Fruit fly (Drosophila melanogaster): Measurements from ENCODE around the gene vari.

Gene vari

DNA sequence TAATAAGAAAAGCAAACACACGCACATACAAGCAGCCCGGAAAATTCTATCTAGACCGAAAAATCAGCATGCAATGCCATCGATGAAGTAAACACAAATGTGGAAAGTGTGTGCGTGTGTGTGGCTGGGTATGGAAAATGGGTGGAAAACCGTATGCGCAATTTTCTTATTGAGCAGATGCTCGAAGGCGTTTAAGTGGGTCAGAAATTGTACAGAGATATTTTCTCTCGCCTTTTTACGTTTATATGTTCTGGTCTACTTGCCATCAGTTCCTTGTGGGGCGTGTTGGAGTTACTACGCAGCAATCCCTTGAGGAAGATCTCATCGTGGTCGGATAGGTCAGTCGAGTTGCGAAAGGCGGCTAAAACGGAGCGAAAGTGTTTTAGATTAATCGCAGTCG, 1.1 kb downstream of the vari start:
- no peak for TF ChIP-seq CG13204 (GFP tag; optimal IDR thresholded peaks at IDR 0.05)
- TF ChIP-seq rn (GFP tag; IDR thresholded peaks at IDR 0.05) = no peak
- no peak for TF ChIP-seq CG10348 (GFP tag; IDR thresholded peaks at IDR 0.05)
- TF ChIP-seq CG32121 (GFP tag; IDR thresholded peaks at IDR 0.05) = no peak
- TF ChIP-seq CG12605 (GFP tag; IDR thresholded peaks at IDR 0.05) = no peak
- no peak for TF ChIP-seq CG8301 (tag; optimal IDR thresholded peaks at IDR 0.05)
- no peak for TF ChIP-seq CG14655 (GFP tag; optimal IDR thresholded peaks at IDR 0.05)
- no peak for TF ChIP-seq Pif1B (GFP tag; optimal IDR thresholded peaks at IDR 0.05)
- TF ChIP-seq CG8159 (tag; optimal IDR thresholded peaks at IDR 0.05) = no peak
- no peak for TF ChIP-seq fd96Ca (GFP tag; IDR thresholded peaks at IDR 0.05)
- no peak for TF ChIP-seq CG9948 (tag; optimal IDR thresholded peaks at IDR 0.05)
- TF ChIP-seq CG34367 (tag; optimal IDR thresholded peaks at IDR 0.05) = no peak
- no peak for TF ChIP-seq CG17806 (tag; optimal IDR thresholded peaks at IDR 0.05)
- TF ChIP-seq CG4496 (GFP tag; IDR thresholded peaks at IDR 0.05) = no peak

DNA sequence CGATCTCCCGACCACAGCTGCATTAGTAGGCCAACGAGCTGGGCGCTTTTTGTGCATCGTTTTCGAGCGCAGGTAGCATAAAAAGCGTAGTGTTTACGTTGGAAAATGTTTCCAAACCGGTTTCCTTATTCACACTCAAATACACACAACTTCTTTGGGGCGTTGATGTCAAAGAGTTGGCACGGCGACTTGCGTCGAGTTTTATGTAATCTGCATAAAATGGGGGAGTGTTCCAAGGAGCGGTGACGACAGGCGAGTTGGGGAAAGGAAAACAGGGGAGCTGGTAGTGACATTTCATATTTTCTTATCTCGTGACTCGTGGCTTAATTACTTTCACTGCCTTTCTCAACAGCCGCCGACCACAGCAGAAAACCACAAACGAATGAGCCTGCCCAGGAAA, 2.2 kb downstream of the vari start:
- TF ChIP-seq CG4496 (GFP tag; IDR thresholded peaks at IDR 0.05) (peak; percentile 78), CG13204 (GFP tag; optimal IDR thresholded peaks at IDR 0.05) (no peak)

DNA sequence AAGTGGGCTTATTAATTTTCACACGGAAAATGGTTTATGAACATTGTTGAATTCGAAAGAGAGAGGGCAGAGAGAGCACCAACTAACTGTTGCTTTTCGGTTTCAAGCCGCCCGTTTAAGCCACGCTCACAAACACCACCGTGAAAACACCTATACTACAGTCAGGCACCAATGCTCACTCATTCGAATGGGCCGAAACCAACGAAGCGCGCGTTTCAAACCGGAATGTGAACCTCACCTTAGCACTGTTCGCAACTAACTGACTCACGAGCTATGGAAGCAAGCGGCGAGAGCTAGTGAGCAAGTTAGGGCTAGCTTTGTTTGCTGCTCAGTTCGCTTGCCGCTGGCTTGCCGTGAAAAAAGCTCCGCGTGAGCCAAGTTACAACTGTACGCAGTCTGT, 3.0 kb downstream of the vari start:
- no peak for TF ChIP-seq CG34367 (tag; optimal IDR thresholded peaks at IDR 0.05)
- TF ChIP-seq CG12605 (GFP tag; IDR thresholded peaks at IDR 0.05) = peak; percentile 35
- no peak for TF ChIP-seq gl (tag; optimal IDR thresholded peaks at IDR 0.05)
- no peak for TF ChIP-seq D1 (tag; optimal IDR thresholded peaks at IDR 0.05)
- no peak for TF ChIP-seq EcR (GFP tag; optimal IDR thresholded peaks at IDR 0.05)
- TF ChIP-seq Ets98B (GFP tag; IDR thresholded peaks at IDR 0.05) = peak; percentile 56; the same call in 1 of the 2 replicates
- TF ChIP-seq CG4496 (GFP tag; IDR thresholded peaks at IDR 0.05) = peak; percentile 56; the same call in 1 of the 3 replicates
- TF ChIP-seq CG15710 (tag; optimal IDR thresholded peaks at IDR 0.05) = no peak
- peak; percentile 36 for TF ChIP-seq Snoo (tag; optimal IDR thresholded peaks at IDR 0.05)
- TF ChIP-seq Pif1A (GFP tag; optimal IDR thresholded peaks at IDR 0.05) = peak; percentile 6

DNA sequence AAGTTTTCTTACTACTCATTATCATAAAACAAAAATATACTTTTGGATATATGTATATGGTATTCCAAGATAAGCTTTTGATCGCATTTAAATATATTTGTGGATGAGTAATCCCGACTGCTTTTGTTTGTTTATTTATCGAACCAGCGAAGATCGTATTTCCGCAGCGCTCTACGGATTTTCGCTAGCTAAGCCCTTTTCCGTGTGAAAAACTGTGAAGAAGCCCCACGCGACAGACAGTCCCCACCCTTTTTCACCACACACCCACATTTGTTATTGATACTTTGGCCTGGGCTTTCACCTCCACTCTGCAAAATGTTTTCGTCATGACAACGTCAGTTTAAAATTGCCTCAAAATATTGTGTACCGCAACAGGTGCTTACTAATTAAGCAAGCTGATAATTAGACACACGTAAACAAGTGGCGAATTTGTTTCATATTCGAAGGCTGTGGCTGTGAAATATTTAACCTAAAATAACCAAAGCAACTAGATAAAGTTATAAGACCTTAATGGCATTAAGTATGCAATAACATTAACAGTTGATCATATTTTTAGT, 3.8 kb downstream of the vari start:
- TF ChIP-seq CG15710 (tag; optimal IDR thresholded peaks at IDR 0.05) = no peak
- TF ChIP-seq CG10348 (GFP tag; IDR thresholded peaks at IDR 0.05) = no peak
- no peak for TF ChIP-seq rn (GFP tag; IDR thresholded peaks at IDR 0.05)
- no peak for TF ChIP-seq Snoo (tag; optimal IDR thresholded peaks at IDR 0.05)

DNA sequence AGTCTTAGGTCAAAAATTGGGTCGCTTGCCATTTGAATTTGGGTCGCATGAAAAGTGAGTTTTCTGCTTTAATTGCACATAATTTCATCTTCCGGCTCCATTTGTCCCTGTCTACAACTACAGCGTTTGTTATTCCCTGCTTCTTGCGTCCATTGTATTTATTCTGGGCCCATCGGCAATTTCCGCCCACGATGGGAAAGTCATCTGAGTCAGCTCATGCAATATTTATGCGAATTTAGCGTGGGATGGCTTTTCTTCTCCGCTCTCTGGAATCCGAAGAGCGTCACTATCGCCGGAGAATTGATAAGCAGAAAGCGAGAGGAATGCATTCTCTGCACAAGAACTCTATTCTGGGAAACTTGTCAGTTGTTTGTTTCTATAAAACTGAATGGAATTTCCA, 4.3 kb downstream of the vari start:
- TF ChIP-seq rn (GFP tag; IDR thresholded peaks at IDR 0.05) (no peak), CG10348 (GFP tag; IDR thresholded peaks at IDR 0.05) (no peak), CG13204 (GFP tag; optimal IDR thresholded peaks at IDR 0.05) (no peak), CG8159 (tag; optimal IDR thresholded peaks at IDR 0.05) (no peak), Pif1B (GFP tag; optimal IDR thresholded peaks at IDR 0.05) (no peak), Pif1A (GFP tag; optimal IDR thresholded peaks at IDR 0.05) (no peak), CG9948 (tag; optimal IDR thresholded peaks at IDR 0.05) (no peak), CG8301 (tag; optimal IDR thresholded peaks at IDR 0.05) (no peak), CG17806 (tag; optimal IDR thresholded peaks at IDR 0.05) (no peak), gl (tag; optimal IDR thresholded peaks at IDR 0.05) (no peak), Snoo (tag; optimal IDR thresholded peaks at IDR 0.05) (no peak), CG34367 (tag; optimal IDR thresholded peaks at IDR 0.05) (no peak), Ets98B (GFP tag; IDR thresholded peaks at IDR 0.05) (no peak), CG14655 (GFP tag; optimal IDR thresholded peaks at IDR 0.05) (no peak)

DNA sequence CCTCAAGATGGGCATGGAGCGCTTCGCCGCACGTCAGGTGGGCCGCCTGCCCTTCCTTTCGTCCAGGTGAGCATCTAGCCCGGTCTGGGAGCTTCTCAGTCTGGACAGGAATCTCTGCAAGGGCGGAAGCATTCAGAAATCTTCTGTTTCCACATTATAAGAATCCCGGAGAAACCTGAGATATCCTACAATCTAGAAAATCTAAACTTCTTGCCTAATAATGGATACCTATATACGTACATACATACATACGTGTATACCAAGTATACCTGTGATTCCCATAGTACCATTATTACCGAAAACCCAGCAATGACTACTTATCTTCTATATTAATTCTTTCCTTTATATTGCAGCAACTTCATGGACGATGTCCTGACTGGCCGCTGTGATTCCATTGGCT, 8.8 kb downstream of the vari start:
- TF ChIP-seq CG12605 (GFP tag; IDR thresholded peaks at IDR 0.05) (no peak), rn (GFP tag; IDR thresholded peaks at IDR 0.05) (0 out of 2 replicates have a peak, but pooled peaks have one; percentile 9)

DNA sequence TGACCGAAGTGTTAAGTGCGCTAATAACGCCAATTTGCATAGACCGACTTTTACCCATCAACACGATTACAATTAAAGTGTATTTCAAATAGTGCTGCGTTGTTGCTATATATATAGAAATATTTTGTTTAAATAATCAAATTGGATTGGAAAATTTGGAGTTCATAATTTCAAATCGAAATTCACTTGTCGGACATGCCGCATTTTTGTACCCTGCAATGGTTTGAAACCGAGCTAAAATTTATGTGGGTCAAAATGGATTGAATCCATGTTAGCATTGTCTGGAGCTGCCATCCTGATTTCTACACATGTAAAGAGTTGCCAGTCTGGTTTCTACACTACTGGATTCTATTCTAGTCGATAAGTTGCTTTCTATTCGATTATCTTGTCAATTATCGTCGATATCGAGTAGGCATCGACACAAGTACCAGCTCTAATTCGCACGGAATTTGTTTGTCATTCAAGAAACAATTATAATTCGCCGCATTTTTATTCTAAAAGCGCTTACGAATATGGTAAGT, 9.5 kb downstream of the vari start, which contains the start of gene Pomp:
Gene Pomp, plus strand, starts transcription at position 386 of the 521 bp plus-strand sequence.
- TF ChIP-seq CG4496 (GFP tag; IDR thresholded peaks at IDR 0.05) (peak; percentile 90), CG17806 (tag; optimal IDR thresholded peaks at IDR 0.05) (peak; percentile 70), CG15710 (tag; optimal IDR thresholded peaks at IDR 0.05) (peak; percentile 26), CG14655 (GFP tag; optimal IDR thresholded peaks at IDR 0.05) (no peak), CG32121 (GFP tag; IDR thresholded peaks at IDR 0.05) (peak; percentile 76), CG34367 (tag; optimal IDR thresholded peaks at IDR 0.05) (peak; percentile 30), CG9948 (tag; optimal IDR thresholded peaks at IDR 0.05) (peak; percentile 60), CG8159 (tag; optimal IDR thresholded peaks at IDR 0.05) (peak; percentile 71), Pif1A (GFP tag; optimal IDR thresholded peaks at IDR 0.05) (peak; percentile 78), D1 (tag; optimal IDR thresholded peaks at IDR 0.05) (peak; percentile 71), Ets98B (GFP tag; IDR thresholded peaks at IDR 0.05) (peak; percentile 87), rn (GFP tag; IDR thresholded peaks at IDR 0.05) (peak; percentile 45; the same call in 1 of the 2 replicates), EcR (GFP tag; optimal IDR thresholded peaks at IDR 0.05) (no peak), gl (tag; optimal IDR thresholded peaks at IDR 0.05) (peak; percentile 11), CG8301 (tag; optimal IDR thresholded peaks at IDR 0.05) (peak; percentile 74), CG13204 (GFP tag; optimal IDR thresholded peaks at IDR 0.05) (no peak), fd96Ca (GFP tag; IDR thresholded peaks at IDR 0.05) (peak; percentile 79), Snoo (tag; optimal IDR thresholded peaks at IDR 0.05) (peak; percentile 71), CG12605 (GFP tag; IDR thresholded peaks at IDR 0.05) (peak; percentile 79; the same call in 1 of the 2 replicates), Pif1B (GFP tag; optimal IDR thresholded peaks at IDR 0.05) (peak; percentile 74), CG10348 (GFP tag; IDR thresholded peaks at IDR 0.05) (no peak)

Data from whole organism, pupa.